Worm (Caenorhabditis elegans) whole organism, L1 larva: ENCODE measurements around the gene K08D8.3.

Experiments
- elt-3 ChIP-seq, 6 experiments: fragments of 150-350 bp in 1 of 6; sonication (generic microtip); optimal IDR thresholded peaks; 2 replicates each; lab custom pipeline; 2017 to 2018; ENCODE audit warnings: missing biosample characterization in 6 of 6, missing genetic modification characterization in 6 of 6, inconsistent platforms in 1 of 6
- lin-14 ChIP-seq: fragments of 200-800 bp; sonication (Bioruptor generic); optimal IDR thresholded peaks from 2 replicates; lab custom pipeline; 2018; ENCODE audit warnings: mild to moderate bottlenecking, missing genetic modification characterization, moderate library complexity, missing compliant biosample characterization
- lin-39 ChIP-seq: fragments of 150-350 bp; optimal IDR thresholded peaks from 2 replicates; lab custom pipeline; 2014; ENCODE audit warnings: missing biosample characterization, missing genetic modification reagents, missing genetic modification characterization
- nhr-20 ChIP-seq: sonication (generic microtip); optimal IDR thresholded peaks from 2 replicates; lab custom pipeline; 2016; ENCODE audit warnings: mild to moderate bottlenecking, missing genetic modification characterization, missing compliant biosample characterization
- rnt-1 ChIP-seq: sonication (generic microtip); optimal IDR thresholded peaks from 2 replicates; lab custom pipeline; 2016; ENCODE audit warnings: mild to moderate bottlenecking, missing genetic modification characterization, moderate library complexity, missing compliant biosample characterization
- snu-23 ChIP-seq: sonication (generic microtip); optimal IDR thresholded peaks from 2 replicates; lab custom pipeline; 2016; ENCODE audit warnings: missing genetic modification characterization, missing compliant biosample characterization

ce11 chrIV:12890445-12890844, 16.0 kb downstream of the K08D8.3 start, which contains the start of gene K08D8.6:
- TF ChIP-seq lin-39 (tag; lab: Kevin White, UChicago) (no peak), rnt-1 (tag; lab: Kevin White, UChicago) (no peak), elt-3 (tag; optimal IDR thresholded peaks at IDR 0.05; lab: Kevin White, UChicago) (no peak), snu-23 (GFP tag; lab: Kevin White, UChicago) (no peak), nhr-20 (no peak), lin-14 (GFP tag; lab: Kevin White, UChicago) (no peak)
